Fruit fly (Drosophila melanogaster): Measurements from ENCODE around the gene CG17147.

Gene CG17147

DNA sequence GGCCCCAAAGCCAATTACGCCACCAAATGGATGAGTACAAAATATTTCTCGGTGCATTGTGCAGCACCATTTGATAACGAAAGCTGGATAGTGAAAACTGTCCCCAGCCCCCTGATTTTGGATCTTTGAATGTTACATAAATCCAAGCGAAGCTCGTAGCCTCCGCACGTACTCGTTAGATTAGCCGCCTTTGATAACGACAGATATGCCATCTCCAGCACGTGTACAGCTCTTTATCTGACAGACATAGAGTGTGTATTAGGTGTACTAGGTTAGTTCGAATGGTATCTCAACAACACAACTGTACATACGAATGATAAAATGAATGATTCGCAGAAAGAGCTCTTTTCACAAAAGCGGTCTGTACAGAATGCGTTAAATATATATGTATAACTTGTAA, 27.4 kb upstream of the CG17147 start:
- TF ChIP-seq kay (GFP tag; ENCODE audit: borderline replicate concordance) (no peak), CG12768 (GFP tag; optimal IDR thresholded peaks at IDR 0.05) (no peak), toe (GFP tag; optimal IDR thresholded peaks at IDR 0.05) (no peak), cnc (optimal IDR thresholded peaks at IDR 0.05) (no peak), CG33017 (tag; optimal IDR thresholded peaks at IDR 0.05) (no peak), CG7045 (GFP tag; optimal IDR thresholded peaks at IDR 0.05) (no peak), pad (GFP tag; optimal IDR thresholded peaks at IDR 0.05) (no peak)

- TF ChIP-seq Crg-1 (GFP tag; optimal IDR thresholded peaks at IDR 0.05) (no peak), CG33017 (tag; optimal IDR thresholded peaks at IDR 0.05) (no peak), cic (GFP tag; optimal IDR thresholded peaks at IDR 0.05) (no peak), pad (GFP tag; optimal IDR thresholded peaks at IDR 0.05) (no peak), CG12768 (GFP tag; optimal IDR thresholded peaks at IDR 0.05) (no peak), CG14711 (tag; optimal IDR thresholded peaks at IDR 0.05) (no peak), kay (GFP tag; ENCODE audit: borderline replicate concordance) (no peak), CG1620 (GFP tag; optimal IDR thresholded peaks at IDR 0.05) (no peak), Hr96 (GFP tag; optimal IDR thresholded peaks at IDR 0.05) (no peak), CG7101 (tag; optimal IDR thresholded peaks at IDR 0.05) (no peak), Clk (GFP tag; optimal IDR thresholded peaks at IDR 0.05) (no peak), CG11617 (GFP tag; optimal IDR thresholded peaks at IDR 0.05) (no peak), ovo (GFP tag; optimal IDR thresholded peaks at IDR 0.05) (no peak), bab1 (GFP tag; optimal IDR thresholded peaks at IDR 0.05) (no peak), toe (GFP tag; optimal IDR thresholded peaks at IDR 0.05) (no peak), CG7045 (GFP tag; optimal IDR thresholded peaks at IDR 0.05) (no peak), cnc (optimal IDR thresholded peaks at IDR 0.05) (no peak), CG5204 (GFP tag; optimal IDR thresholded peaks at IDR 0.05) (no peak)
Observed at dm6 chr3L:20197213-20197612, 26.5 kb upstream of the CG17147 start.

dm6 chr3L:20197698-20198097, 26.0 kb upstream of the CG17147 start:
- peak; percentile 61 for TF ChIP-seq kay (GFP tag; ENCODE audit: borderline replicate concordance)
- TF ChIP-seq CG12768 (GFP tag; optimal IDR thresholded peaks at IDR 0.05) = no peak
- no peak for TF ChIP-seq cnc (optimal IDR thresholded peaks at IDR 0.05)
- no peak for TF ChIP-seq CG5204 (GFP tag; optimal IDR thresholded peaks at IDR 0.05)
- TF ChIP-seq CG33017 (tag; optimal IDR thresholded peaks at IDR 0.05) = no peak
- TF ChIP-seq ovo (GFP tag; optimal IDR thresholded peaks at IDR 0.05) = no peak
- TF ChIP-seq tj (GFP tag; optimal IDR thresholded peaks at IDR 0.05) = peak; percentile 69

- TF ChIP-seq Mnt (GFP tag; optimal IDR thresholded peaks at IDR 0.05) = peak; percentile 78
- TF ChIP-seq ovo (GFP tag; optimal IDR thresholded peaks at IDR 0.05) = no peak
- peak; percentile 7 for TF ChIP-seq CG12768 (GFP tag; optimal IDR thresholded peaks at IDR 0.05)
- no peak for TF ChIP-seq Crg-1 (GFP tag; optimal IDR thresholded peaks at IDR 0.05)
- TF ChIP-seq cnc (optimal IDR thresholded peaks at IDR 0.05) = no peak
- TF ChIP-seq pad (GFP tag; optimal IDR thresholded peaks at IDR 0.05) = no peak
- peak; percentile 53 for TF ChIP-seq CG33017 (tag; optimal IDR thresholded peaks at IDR 0.05)
- peak; percentile 19 for TF ChIP-seq CG11617 (GFP tag; optimal IDR thresholded peaks at IDR 0.05)
- TF ChIP-seq CG5204 (GFP tag; optimal IDR thresholded peaks at IDR 0.05) = no peak
- TF ChIP-seq kay (GFP tag; ENCODE audit: borderline replicate concordance) = peak; percentile 62
- peak; percentile 10 for TF ChIP-seq CG14711 (tag; optimal IDR thresholded peaks at IDR 0.05)
- no peak for TF ChIP-seq CG7045 (GFP tag; optimal IDR thresholded peaks at IDR 0.05)
- peak; percentile 68 for TF ChIP-seq cic (GFP tag; optimal IDR thresholded peaks at IDR 0.05)
- TF ChIP-seq CG1620 (GFP tag; optimal IDR thresholded peaks at IDR 0.05) = no peak
- no peak for TF ChIP-seq Hr96 (GFP tag; optimal IDR thresholded peaks at IDR 0.05)
- peak; percentile 43 for TF ChIP-seq tj (GFP tag; optimal IDR thresholded peaks at IDR 0.05)
- peak; percentile 71 for TF ChIP-seq bab1 (GFP tag; optimal IDR thresholded peaks at IDR 0.05)
Observed at dm6 chr3L:20198138-20198559, 25.6 kb upstream of the CG17147 start, which contains the start of gene CG42674. Gene CG42674 (minus strand): TSS chr3L:20198317.

DNA sequence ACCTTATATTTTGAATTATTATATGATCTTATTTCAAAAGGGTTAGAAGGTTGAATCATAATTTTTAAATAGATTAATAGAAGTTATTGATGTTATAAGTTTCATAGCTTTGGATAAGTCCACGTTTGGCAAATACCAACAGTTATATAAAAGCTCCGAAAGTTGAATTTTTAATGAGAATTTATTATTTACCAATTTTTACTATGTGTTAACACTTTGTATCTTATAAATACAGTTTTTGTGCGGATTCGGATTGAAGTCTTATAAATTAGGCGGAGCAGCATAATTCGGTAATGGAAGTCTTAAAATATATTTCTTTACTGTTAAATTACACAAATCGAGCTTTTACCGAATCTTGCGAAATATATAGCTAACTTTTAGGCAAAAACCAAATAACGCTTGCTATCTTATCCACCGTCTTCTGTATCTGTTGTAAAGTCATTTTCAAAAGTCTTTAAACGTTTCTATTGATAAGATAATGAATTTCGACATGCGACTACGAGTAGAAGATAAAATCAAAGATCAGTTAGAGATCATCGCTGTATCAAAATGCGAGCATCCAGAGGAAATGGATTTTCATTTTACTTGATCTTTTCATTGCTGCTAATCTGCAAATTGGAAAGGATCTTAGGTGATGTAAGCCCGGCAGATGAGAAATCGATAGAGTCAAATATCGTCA, 24.0 kb upstream of the CG17147 start, which contains the start of gene CG42833:
TSS of gene CG42833 (plus strand) at position 525 of the 679 bp plus-strand sequence.
- peak; percentile 93 for TF ChIP-seq kay (GFP tag; ENCODE audit: borderline replicate concordance)
- no peak for TF ChIP-seq toe (GFP tag; optimal IDR thresholded peaks at IDR 0.05)

DNA sequence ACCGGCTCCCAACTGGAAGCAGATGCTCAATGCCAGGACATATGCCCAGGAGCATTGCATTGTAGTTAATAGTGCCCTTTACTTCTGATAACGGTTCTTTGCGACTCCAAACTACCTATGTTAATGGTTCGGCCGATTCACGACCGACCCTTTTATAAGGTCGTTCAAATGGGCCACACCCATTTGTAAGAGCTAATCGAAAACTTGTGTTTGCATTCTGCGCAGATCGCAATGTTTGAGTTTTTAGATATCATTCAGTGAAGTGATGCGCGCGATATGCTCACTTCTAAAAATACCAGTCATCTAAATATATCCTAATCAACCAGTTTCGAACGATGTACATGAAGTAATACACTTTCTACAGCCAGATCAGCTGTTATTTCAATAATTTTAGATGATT, 22.2 kb upstream of the CG17147 start, which contains the start of gene obst-F:
TSS of gene obst-F (minus strand) at position 101 of the 400 bp plus-strand sequence.
- no peak for TF ChIP-seq Clk (GFP tag; optimal IDR thresholded peaks at IDR 0.05)
- no peak for TF ChIP-seq CG1620 (GFP tag; optimal IDR thresholded peaks at IDR 0.05)
- TF ChIP-seq tj (GFP tag; optimal IDR thresholded peaks at IDR 0.05) = no peak
- TF ChIP-seq bab1 (GFP tag; optimal IDR thresholded peaks at IDR 0.05) = no peak
- no peak for TF ChIP-seq CG11617 (GFP tag; optimal IDR thresholded peaks at IDR 0.05)
- no peak for TF ChIP-seq CG7101 (tag; optimal IDR thresholded peaks at IDR 0.05)
- TF ChIP-seq CG33017 (tag; optimal IDR thresholded peaks at IDR 0.05) = no peak
- no peak for TF ChIP-seq cic (GFP tag; optimal IDR thresholded peaks at IDR 0.05)
- TF ChIP-seq Hr96 (GFP tag; optimal IDR thresholded peaks at IDR 0.05) = no peak
- TF ChIP-seq pad (GFP tag; optimal IDR thresholded peaks at IDR 0.05) = no peak
- TF ChIP-seq ovo (GFP tag; optimal IDR thresholded peaks at IDR 0.05) = no peak
- TF ChIP-seq Mnt (GFP tag; optimal IDR thresholded peaks at IDR 0.05) = no peak
- TF ChIP-seq Crg-1 (GFP tag; optimal IDR thresholded peaks at IDR 0.05) = no peak
- no peak for TF ChIP-seq CG14711 (tag; optimal IDR thresholded peaks at IDR 0.05)
- TF ChIP-seq CG7045 (GFP tag; optimal IDR thresholded peaks at IDR 0.05) = no peak
- no peak for TF ChIP-seq cnc (optimal IDR thresholded peaks at IDR 0.05)

All from whole organism, adult.